Worm (Caenorhabditis elegans): ENCODE results near the gene npp-25.

npp-25 gene

ce11 chrIII:12906611-12907037 is 19.2 kb downstream of the npp-25 start (continued):
- no peak for TF ChIP-seq ceh-20 (GFP tag; IDR thresholded peaks at IDR 0.05)
- no peak for TF ChIP-seq lin-13 (GFP tag; optimal IDR thresholded peaks at IDR 0.05)
- TF ChIP-seq nhr-41 (GFP tag; IDR thresholded peaks at IDR 0.05) = no peak
- TF ChIP-seq lin-38 (GFP tag; IDR thresholded peaks at IDR 0.05) = peak; percentile 72
- TF ChIP-seq skn-1 (tag; optimal IDR thresholded peaks at IDR 0.05) = no peak
- no peak for TF ChIP-seq sdz-12 (GFP tag; optimal IDR thresholded peaks at IDR 0.05)
- no peak for TF ChIP-seq unc-130 (GFP tag; optimal IDR thresholded peaks at IDR 0.05)
- TF ChIP-seq fos-1 (tag; optimal IDR thresholded peaks at IDR 0.05) = no peak
- TF ChIP-seq nhr-42 (GFP tag; IDR thresholded peaks at IDR 0.05) = no peak
- TF ChIP-seq lim-7 (GFP tag; IDR thresholded peaks at IDR 0.05) = no peak
- no peak for TF ChIP-seq tra-1 (GFP tag; IDR thresholded peaks at IDR 0.05)
- TF ChIP-seq egl-43 (GFP tag; IDR thresholded peaks at IDR 0.05) = no peak; the same call in 1 of the 2 replicates
- TF ChIP-seq mep-1 (tag; optimal IDR thresholded peaks at IDR 0.05) = peak; percentile 64
- TF ChIP-seq ama-1 (optimal IDR thresholded peaks at IDR 0.05) = peak; percentile 91
- TF ChIP-seq jun-1 (tag; optimal IDR thresholded peaks at IDR 0.05) = no peak
- TF ChIP-seq lin-29 (GFP tag; IDR thresholded peaks at IDR 0.05) = no peak
- peak; percentile 64 for TF ChIP-seq spr-1 (tag; optimal IDR thresholded peaks at IDR 0.05)
- TF ChIP-seq nhr-6 (tag; optimal IDR thresholded peaks at IDR 0.05) = no peak
- peak; percentile 69 for TF ChIP-seq arid-1 (GFP tag; conservative IDR thresholded peaks at IDR 0.05)
- TF ChIP-seq ctbp-1 (GFP tag; IDR thresholded peaks at IDR 0.05) = 0 out of 2 replicates have a peak, but pooled peaks have one; percentile 34
- no peak for TF ChIP-seq R02D3.7 (tag; optimal IDR thresholded peaks at IDR 0.05)
- peak; percentile 66 for TF ChIP-seq duxl-1 (tag; optimal IDR thresholded peaks at IDR 0.05; ENCODE audit: poor library complexity)

ce11 chrIII:12904987-12905541 is 20.7 kb downstream of the npp-25 start, which contains the start of gene cox-5A:
Gene cox-5A, plus strand, starts transcription at chrIII:12905491.
- TF ChIP-seq nhr-102 (tag; optimal IDR thresholded peaks at IDR 0.05) = peak; percentile 98
- TF ChIP-seq ZK337.2 (GFP tag; IDR thresholded peaks at IDR 0.05) = peak; percentile 77
- TF ChIP-seq sdz-12 (GFP tag; optimal IDR thresholded peaks at IDR 0.05) = peak; percentile 81
- peak; percentile 96 for TF ChIP-seq nhr-25 (tag; optimal IDR thresholded peaks at IDR 0.05; ENCODE audit: borderline replicate concordance, insufficient read depth)
- TF ChIP-seq nhr-6 (tag; optimal IDR thresholded peaks at IDR 0.05) = peak; percentile 99
- peak; percentile 50 for TF ChIP-seq pqm-1 (tag; optimal IDR thresholded peaks at IDR 0.05)
- TF ChIP-seq mdt-29 (GFP tag; IDR thresholded peaks at IDR 0.05) = peak; percentile 96
- peak; percentile 89 for TF ChIP-seq ces-1 (GFP tag; optimal IDR thresholded peaks at IDR 0.05)
- TF ChIP-seq spr-3 (GFP tag; optimal IDR thresholded peaks at IDR 0.05) = peak; percentile 99
- peak; percentile 92 for TF ChIP-seq F49E8.2 (tag; optimal IDR thresholded peaks at IDR 0.05; ENCODE audit: borderline replicate concordance)
- peak; percentile 96 for TF ChIP-seq tra-1 (GFP tag; IDR thresholded peaks at IDR 0.05)
- no peak for TF ChIP-seq egl-27 (tag; optimal IDR thresholded peaks at IDR 0.05)
- peak; percentile 68 for TF ChIP-seq gei-8 (GFP tag; optimal IDR thresholded peaks at IDR 0.05)
- peak; percentile 92 for TF ChIP-seq D1046.2 (GFP tag; IDR thresholded peaks at IDR 0.05)
- peak; percentile 95 for TF ChIP-seq ceh-28 (tag; optimal IDR thresholded peaks at IDR 0.05)
- peak; percentile 98 for TF ChIP-seq nhr-77 (tag; optimal IDR thresholded peaks at IDR 0.05)
- peak; percentile 99 for TF ChIP-seq zfp-3 (GFP tag; conservative IDR thresholded peaks at IDR 0.05)
- TF ChIP-seq ceh-44 (GFP tag; IDR thresholded peaks at IDR 0.05) = peak; percentile 90
- TF ChIP-seq attf-4 (tag; optimal IDR thresholded peaks at IDR 0.05) = peak; percentile 54
- TF ChIP-seq nhr-10 (tag; optimal IDR thresholded peaks at IDR 0.05) = peak; percentile 88
- peak; percentile 66 for TF ChIP-seq nhr-237 (tag; optimal IDR thresholded peaks at IDR 0.05)
- TF ChIP-seq duxl-1 (tag; optimal IDR thresholded peaks at IDR 0.05; ENCODE audit: poor library complexity) = peak; percentile 97
- no peak for TF ChIP-seq zip-11 (GFP tag; IDR thresholded peaks at IDR 0.05)
- TF ChIP-seq mes-2 (tag; optimal IDR thresholded peaks at IDR 0.05; ENCODE audit: poor library complexity, severe bottlenecking) = peak; percentile 98
- TF ChIP-seq mxl-3 (GFP tag; optimal IDR thresholded peaks at IDR 0.05) = peak; percentile 90
- peak; percentile 97 for TF ChIP-seq saeg-2 (GFP tag; IDR thresholded peaks at IDR 0.05)
- TF ChIP-seq nhr-76 (tag; optimal IDR thresholded peaks at IDR 0.05) = peak; percentile 81
- TF ChIP-seq set-16 (GFP tag; IDR thresholded peaks at IDR 0.05) = peak; percentile 63
- no peak for TF ChIP-seq aly-2 (tag; optimal IDR thresholded peaks at IDR 0.05)
- TF ChIP-seq nhr-111 (GFP tag; optimal IDR thresholded peaks at IDR 0.05) = peak; percentile 63
- no peak for TF ChIP-seq daf-19 (GFP tag; conservative IDR thresholded peaks at IDR 0.05)
- peak; percentile 99 for TF ChIP-seq ceh-20 (GFP tag; IDR thresholded peaks at IDR 0.05)
